Worm (Caenorhabditis elegans): ENCODE data around the gene ubc-18.
A peak's percentile ranks its signal among the peaks of the same experiment; 100 is the strongest.

Gene ubc-18

ce11 chrIII:7021156-7021637 is 47.2 kb downstream of the ubc-18 start, which contains the start of gene rfl-1 (continued):
- TF ChIP-seq nhr-85 (tag) (peak; percentile 41), lir-3 (tag; optimal IDR thresholded peaks at IDR 0.05; ENCODE audit: poor library complexity) (peak; percentile 20), snu-23 (GFP tag; optimal IDR thresholded peaks at IDR 0.05) (peak; percentile 70), fkh-10 (GFP tag; optimal IDR thresholded peaks at IDR 0.05) (peak; percentile 22), nhr-20 (tag; optimal IDR thresholded peaks at IDR 0.05) (peak; percentile 55), mep-1 (tag; optimal IDR thresholded peaks at IDR 0.05) (peak; percentile 61)

- TF ChIP-seq ceh-82 (tag; optimal IDR thresholded peaks at IDR 0.05), result no peak
- no peak for TF ChIP-seq dsc-1 (tag; optimal IDR thresholded peaks at IDR 0.05)
- TF ChIP-seq elt-3 (tag; optimal IDR thresholded peaks at IDR 0.05), result no peak
- TF ChIP-seq lin-39 (tag; optimal IDR thresholded peaks at IDR 0.05), result no peak
- TF ChIP-seq mep-1 (tag; optimal IDR thresholded peaks at IDR 0.05), result no peak
- no peak for TF ChIP-seq nhr-77 (tag; optimal IDR thresholded peaks at IDR 0.05)
- no peak for TF ChIP-seq egl-13 (tag; optimal IDR thresholded peaks at IDR 0.05)
- TF ChIP-seq fos-1 (tag; optimal IDR thresholded peaks at IDR 0.05), result no peak
- no peak for TF ChIP-seq sup-37 (GFP tag; optimal IDR thresholded peaks at IDR 0.05)
- TF ChIP-seq nhr-237 (tag; optimal IDR thresholded peaks at IDR 0.05), result no peak
- TF ChIP-seq alr-1 (tag; optimal IDR thresholded peaks at IDR 0.05; ENCODE audit: borderline replicate concordance), result no peak
- no peak for TF ChIP-seq lin-15B (tag; optimal IDR thresholded peaks at IDR 0.05)
- no peak for TF ChIP-seq zip-4 (GFP tag; optimal IDR thresholded peaks at IDR 0.05)
- TF ChIP-seq rnt-1 (tag; optimal IDR thresholded peaks at IDR 0.05), result no peak
- no peak for TF ChIP-seq mdl-1 (tag; optimal IDR thresholded peaks at IDR 0.05)
- TF ChIP-seq nhr-71 (tag; optimal IDR thresholded peaks at IDR 0.05), result no peak
- TF ChIP-seq ceh-88 (GFP tag; IDR thresholded peaks at IDR 0.05), result no peak
- TF ChIP-seq lin-13 (GFP tag; optimal IDR thresholded peaks at IDR 0.05), result no peak
- TF ChIP-seq ceh-63 (GFP tag; optimal IDR thresholded peaks at IDR 0.05), result no peak
These were observed 47.9 kb downstream of the ubc-18 start, which contains the start of gene col-8 for ce11 chrIII:7020500-7020899. Gene col-8 (minus strand): TSS chrIII:7020600.

- no peak for TF ChIP-seq lin-35 (GFP tag; optimal IDR thresholded peaks at IDR 0.05)
- no peak for TF ChIP-seq ets-5 (GFP tag; IDR thresholded peaks at IDR 0.05)
- TF ChIP-seq ztf-4 (tag; optimal IDR thresholded peaks at IDR 0.05), result no peak
- TF ChIP-seq C34B4.2 (tag; optimal IDR thresholded peaks at IDR 0.05), result no peak
- no peak for TF ChIP-seq rnt-1 (tag; optimal IDR thresholded peaks at IDR 0.05)
- no peak for TF ChIP-seq isw-1 (GFP tag; IDR thresholded peaks at IDR 0.05)
- TF ChIP-seq ceh-88 (GFP tag; IDR thresholded peaks at IDR 0.05), result no peak
- no peak for TF ChIP-seq tbx-2 (tag; optimal IDR thresholded peaks at IDR 0.05)
- TF ChIP-seq unc-98 (GFP tag; IDR thresholded peaks at IDR 0.05), result no peak
- no peak for TF ChIP-seq alr-1 (tag; optimal IDR thresholded peaks at IDR 0.05; ENCODE audit: borderline replicate concordance)
- no peak for TF ChIP-seq nhr-85 (tag)
- no peak for TF ChIP-seq elt-3 (tag; optimal IDR thresholded peaks at IDR 0.05)
- no peak for TF ChIP-seq egl-27 (tag; optimal IDR thresholded peaks at IDR 0.05)
- no peak for TF ChIP-seq unc-86 (tag; optimal IDR thresholded peaks at IDR 0.05)
- TF ChIP-seq egl-13 (tag; optimal IDR thresholded peaks at IDR 0.05), result no peak
- TF ChIP-seq F16B12.6 (tag; optimal IDR thresholded peaks at IDR 0.05), result no peak
These were observed 48.6 kb downstream of the ubc-18 start for ce11 chrIII:7019724-7020123.
